Worm (Caenorhabditis elegans) whole organism, L3 larva: ENCODE results near the gene penr-1.

Experiments
- ceh-82 ChIP-seq: fragments of 150-350 bp; optimal IDR thresholded peaks from 2 replicates; lab custom pipeline; 2014; ENCODE audit warnings: missing biosample characterization, missing genetic modification characterization
- hmg-11 ChIP-seq: sonication (generic microtip); optimal IDR thresholded peaks from 2 replicates; lab custom pipeline; 2016; ENCODE audit warnings: missing genetic modification characterization, missing compliant biosample characterization
- lin-39 ChIP-seq: fragments of 150-350 bp; optimal IDR thresholded peaks from 2 replicates; lab custom pipeline; 2018; ENCODE audit warnings: missing biosample characterization, missing genetic modification reagents, missing genetic modification characterization
- pha-4 ChIP-seq: fragments of 150-350 bp; optimal IDR thresholded peaks from 2 replicates; lab custom pipeline; 2014; ENCODE audit warnings: missing biosample characterization, missing genetic modification reagents, missing genetic modification characterization
- ztf-11 ChIP-seq: fragments of 150-350 bp; optimal IDR thresholded peaks from 2 replicates; lab custom pipeline; 2014; ENCODE audit warnings: missing biosample characterization, missing genetic modification characterization

- TF ChIP-seq lin-39 (tag; lab: Kevin White, UChicago) (no peak), hmg-11 (tag; lab: Kevin White, UChicago) (no peak), pha-4 (tag; lab: Kevin White, UChicago) (peak; percentile 53), ztf-11 (tag; lab: Kevin White, UChicago) (no peak), ceh-82 (tag; lab: Kevin White, UChicago) (no peak)
Observed at ce11 chrV:5274974-5275373, 5.7 kb downstream of the penr-1 start.
